Fruit fly (Drosophila melanogaster) whole organism, pupa: ENCODE data around the gene Indy.

ENCODE experiments used
- CG12605 ChIP-seq: fragments of 200-800 bp; sonication (Bioruptor generic); IDR thresholded peaks from 2 replicates; pipeline ENCODE4 v1.3.6; 2022; ENCODE audit warnings: missing biosample characterization, missing genetic modification characterization
- CG13204 ChIP-seq: fragments of 200-800 bp; sonication (Bioruptor generic); optimal IDR thresholded peaks from 2 replicates; lab custom pipeline; 2018; ENCODE audit warnings: missing biosample characterization, mild to moderate bottlenecking, missing genetic modification characterization, moderate library complexity
- CG14655 ChIP-seq: fragments of 200-800 bp; sonication (Bioruptor generic); optimal IDR thresholded peaks from 3 replicates; lab custom pipeline; 2017; ENCODE audit warnings: mild to moderate bottlenecking, missing biosample characterization, missing genetic modification reagents, missing genetic modification characterization
- CG32121 ChIP-seq: fragments of 200-800 bp; sonication (Bioruptor generic); IDR thresholded peaks from 2 replicates; pipeline ENCODE4 v1.3.6; 2022; ENCODE audit warnings: missing biosample characterization, missing genetic modification characterization
- CG4496 ChIP-seq: fragments of 200-800 bp; sonication (Bioruptor generic); IDR thresholded peaks from 3 replicates; pipeline ENCODE4 v1.3.6; 2022; ENCODE audit warnings: missing biosample characterization, missing genetic modification characterization
- CG8159 ChIP-seq: fragments of 200-800 bp; sonication (Bioruptor generic); optimal IDR thresholded peaks from 3 replicates; lab custom pipeline; 2018; ENCODE audit warnings: missing biosample characterization, mild to moderate bottlenecking, missing genetic modification characterization, moderate library complexity
- CG8301 ChIP-seq: fragments of 200-800 bp; sonication (Bioruptor generic); optimal IDR thresholded peaks from 2 replicates; lab custom pipeline; 2018; ENCODE audit warnings: missing biosample characterization, mild to moderate bottlenecking, missing genetic modification characterization
- EcR ChIP-seq: fragments of 200-800 bp; sonication (Bioruptor generic); optimal IDR thresholded peaks from 3 replicates; lab custom pipeline; 2019; ENCODE audit warnings: missing biosample characterization, missing genetic modification characterization, mild to moderate bottlenecking, moderate library complexity, missing genetic modification reagents
- Ets98B ChIP-seq: fragments of 200-800 bp; sonication (Bioruptor generic); IDR thresholded peaks from 2 replicates; pipeline ENCODE4 v1.3.6; 2022; ENCODE audit warnings: missing biosample characterization, missing genetic modification characterization
- Pif1A ChIP-seq: fragments of 200-800 bp; sonication (Bioruptor generic); optimal IDR thresholded peaks from 3 replicates; lab custom pipeline; 2016; ENCODE audit warnings: missing biosample characterization, missing genetic modification characterization
- Snoo ChIP-seq: fragments of 200-800 bp; sonication (Bioruptor generic); optimal IDR thresholded peaks from 3 replicates; lab custom pipeline; 2017; ENCODE audit warnings: missing biosample characterization, mild to moderate bottlenecking, missing genetic modification characterization, inconsistent platforms
- fd96Ca ChIP-seq: fragments of 200-800 bp; sonication (Bioruptor generic); IDR thresholded peaks from 3 replicates; pipeline ENCODE4 v1.3.6; 2022; ENCODE audit warnings: missing biosample characterization, missing genetic modification characterization
- gl ChIP-seq: fragments of 200-800 bp; sonication (Bioruptor generic); optimal IDR thresholded peaks from 2 replicates; lab custom pipeline; 2018; ENCODE audit warnings: missing biosample characterization, mild to moderate bottlenecking, missing genetic modification characterization

dm6 chr3L:18837707-18838244 lies 8.3 kb downstream of the Indy start:
- TF ChIP-seq Ets98B (GFP tag; lab: Robert Waterston, UW) (no peak), Snoo (tag; lab: Kevin White, UChicago) (no peak), fd96Ca (GFP tag; lab: Robert Waterston, UW) (no peak), CG12605 (no peak), CG8301 (tag; lab: Kevin White, UChicago) (no peak), CG13204 (GFP tag; lab: Kevin White, UChicago) (no peak), CG14655 (GFP tag; lab: Kevin White, UChicago) (no peak), gl (tag; lab: Kevin White, UChicago) (no peak), CG32121 (GFP tag; lab: Robert Waterston, UW) (no peak), EcR (GFP tag; lab: Kevin White, UChicago) (no peak), Pif1A (GFP tag; lab: Kevin White, UChicago) (no peak), CG8159 (tag; lab: Kevin White, UChicago) (no peak), CG4496 (GFP tag; lab: Robert Waterston, UW) (no peak)
